Fruit fly (Drosophila melanogaster) whole organism, wandering third instar larva: Measurements from ENCODE around the gene CG43091.

Experiments used
- CG9705 ChIP-seq: fragments of 200-800 bp; sonication (Bioruptor generic); optimal IDR thresholded peaks from 2 replicates; lab custom pipeline; 2018; ENCODE audit warnings: missing biosample characterization, mild to moderate bottlenecking, missing genetic modification characterization
- Rel ChIP-seq, 2 experiments: fragments of 200-800 bp; sonication (Bioruptor generic) in 1 of 2; optimal IDR thresholded peaks; 2 replicates in 1 of 2; 3 replicates in 1 of 2; lab custom pipeline; 2016 to 2019; ENCODE audit warnings: mild to moderate bottlenecking in 2 of 2, missing biosample characterization in 2 of 2, missing genetic modification characterization in 2 of 2, moderate library complexity in 1 of 2
- Sp1 ChIP-seq: fragments of 200-800 bp; sonication (Bioruptor generic); optimal IDR thresholded peaks from 3 replicates; lab custom pipeline; 2019; ENCODE audit warnings: missing biosample characterization, mild to moderate bottlenecking, missing genetic modification characterization, moderate library complexity
- Vsx2 ChIP-seq: fragments of 200-300, 225-300 bp; sonication (Bioruptor generic); optimal IDR thresholded peaks from 2 replicates; lab custom pipeline; 2018; ENCODE audit warnings: missing biosample characterization, missing genetic modification characterization; ENCODE audit not compliant: partially characterized antibody
- fru ChIP-seq: fragments of 200-800 bp; sonication (Bioruptor generic); optimal IDR thresholded peaks from 3 replicates; lab custom pipeline; 2016; ENCODE audit warnings: missing biosample characterization, mild to moderate bottlenecking, missing genetic modification characterization
- jim ChIP-seq: fragments of 175-275, 200-325 bp; sonication (Bioruptor generic); optimal IDR thresholded peaks from 2 replicates; lab custom pipeline; 2016; ENCODE audit warnings: missing biosample characterization, mild to moderate bottlenecking, missing genetic modification characterization
- lola ChIP-seq: fragments of >200 bp; optimal IDR thresholded peaks from 2 replicates; lab custom pipeline; 2017; ENCODE audit warnings: missing biosample characterization, missing genetic modification characterization
- pan ChIP-seq: fragments of >200 bp; optimal IDR thresholded peaks from 2 replicates; lab custom pipeline; 2017

- TF ChIP-seq jim (GFP tag; lab: Kevin White, UChicago) (no peak), pan (no peak), lola (GFP tag; lab: Kevin White, UChicago) (no peak), CG9705 (GFP tag; lab: Kevin White, UChicago) (no peak), Sp1 (GFP tag; lab: Kevin White, UChicago) (no peak), Vsx2 (GFP tag; lab: Kevin White, UChicago) (no peak), fru (no peak), Rel (GFP tag; optimal IDR thresholded peaks at IDR 0.05; lab: Kevin White, UChicago) (no peak), Rel (tag; optimal IDR thresholded peaks at IDR 0.05; lab: Kevin White, UChicago) (no peak)
Measured at dm6 chr3R:22771670-22772069, 3.1 kb upstream of the CG43091 start, which contains the start of gene CG43095.
